Worm (Caenorhabditis elegans) whole organism, L2 larva: ENCODE results near the gene F44A2.3.

Source experiments
- C34F6.9 ChIP-seq: fragments of 150-350 bp; optimal IDR thresholded peaks from 2 replicates; lab custom pipeline; 2014; ENCODE audit warnings: missing biosample characterization, missing genetic modification characterization
- R02D3.7 ChIP-seq: fragments of 150-350 bp; optimal IDR thresholded peaks from 2 replicates; lab custom pipeline; 2014; ENCODE audit warnings: missing biosample characterization, missing genetic modification characterization
- Y55F3AM.14 ChIP-seq: fragments of 200-800 bp; sonication (Bioruptor generic); optimal IDR thresholded peaks from 2 replicates; lab custom pipeline; 2018; ENCODE audit warnings: mild to moderate bottlenecking, missing genetic modification characterization, missing compliant biosample characterization
- ZK546.5 ChIP-seq: sonication (generic microtip); optimal IDR thresholded peaks from 2 replicates; lab custom pipeline; 2017; ENCODE audit warnings: missing biosample characterization, missing genetic modification characterization
- alr-1 ChIP-seq: fragments of 150-350 bp; optimal IDR thresholded peaks from 2 replicates; lab custom pipeline; 2014; ENCODE audit warnings: missing biosample characterization, missing genetic modification characterization
- ama-1 ChIP-seq: fragments of 150-350 bp; optimal IDR thresholded peaks from 2 replicates; lab custom pipeline; 2018; ENCODE audit warnings: inconsistent platforms
- blmp-1 ChIP-seq: sonication (generic microtip); optimal IDR thresholded peaks from 2 replicates; lab custom pipeline; 2017; ENCODE audit warnings: missing genetic modification characterization, mild to moderate bottlenecking, missing compliant biosample characterization, antibody characterized with exemption, moderate library complexity; ENCODE audit not compliant: insufficient read depth
- ceh-82 ChIP-seq: fragments of 150-350 bp; optimal IDR thresholded peaks from 2 replicates; lab custom pipeline; 2014; ENCODE audit warnings: missing biosample characterization, missing genetic modification characterization
- crh-2 ChIP-seq: sonication (generic microtip); optimal IDR thresholded peaks from 2 replicates; lab custom pipeline; 2017; ENCODE audit warnings: missing biosample characterization, missing genetic modification characterization
- dmd-4 ChIP-seq: sonication (generic microtip); optimal IDR thresholded peaks from 2 replicates; lab custom pipeline; 2017; ENCODE audit warnings: missing biosample characterization, missing genetic modification characterization
- egl-27 ChIP-seq: sonication (generic microtip); optimal IDR thresholded peaks from 3 replicates; lab custom pipeline; 2017; ENCODE audit warnings: missing biosample characterization, missing genetic modification reagents, missing genetic modification characterization
- elt-3 ChIP-seq: sonication (generic microtip); optimal IDR thresholded peaks from 2 replicates; lab custom pipeline; 2017; ENCODE audit warnings: missing biosample characterization, missing genetic modification characterization
- fos-1 ChIP-seq: fragments of 150-350 bp; optimal IDR thresholded peaks from 2 replicates; lab custom pipeline; 2014; ENCODE audit warnings: missing biosample characterization, missing genetic modification characterization
- gmeb-1 ChIP-seq: fragments of 150-350 bp; optimal IDR thresholded peaks from 2 replicates; lab custom pipeline; 2014; ENCODE audit warnings: missing biosample characterization, missing genetic modification characterization
- lin-11 ChIP-seq: fragments of 150-350 bp; sonication (generic microtip); optimal IDR thresholded peaks from 2 replicates; lab custom pipeline; 2014; ENCODE audit warnings: missing biosample characterization, missing genetic modification characterization, inconsistent platforms, mixed read lengths
- lin-13 ChIP-seq: fragments of 150-350 bp; optimal IDR thresholded peaks from 2 replicates; lab custom pipeline; 2014; ENCODE audit warnings: missing biosample characterization, missing genetic modification reagents, missing genetic modification characterization
- lin-39 ChIP-seq: fragments of 150-350 bp; optimal IDR thresholded peaks from 2 replicates; lab custom pipeline; 2014; ENCODE audit warnings: missing biosample characterization, missing genetic modification reagents, missing genetic modification characterization
- lsy-2 ChIP-seq, 2 experiments: fragments of 150-350 bp in 1 of 2; sonication (generic microtip) in 1 of 2; optimal IDR thresholded peaks; 2 replicates each; lab custom pipeline; 2014 to 2017; ENCODE audit warnings: missing biosample characterization in 2 of 2, missing genetic modification characterization in 2 of 2
- mbf-1 ChIP-seq: sonication (generic microtip); optimal IDR thresholded peaks from 2 replicates; lab custom pipeline; 2017; ENCODE audit warnings: missing biosample characterization, missing genetic modification characterization
- mdl-1 ChIP-seq, 2 experiments: fragments of 150-350 bp in 1 of 2; sonication (generic microtip) in 1 of 2; optimal IDR thresholded peaks; 2 replicates each; lab custom pipeline; 2017; ENCODE audit warnings: missing biosample characterization in 2 of 2, missing genetic modification characterization in 2 of 2
- nhr-11 ChIP-seq: fragments of 150-350 bp; optimal IDR thresholded peaks from 2 replicates; lab custom pipeline; 2014; ENCODE audit warnings: missing biosample characterization, missing genetic modification characterization
- nhr-12 ChIP-seq: fragments of 150-350 bp; optimal IDR thresholded peaks from 2 replicates; lab custom pipeline; 2014; ENCODE audit warnings: missing biosample characterization, missing genetic modification characterization
- nhr-21 ChIP-seq: fragments of 150-350 bp; optimal IDR thresholded peaks from 2 replicates; lab custom pipeline; 2014; ENCODE audit warnings: missing biosample characterization, missing genetic modification characterization
- nhr-23 ChIP-seq: fragments of 150-350 bp; optimal IDR thresholded peaks from 2 replicates; lab custom pipeline; 2014; ENCODE audit warnings: missing biosample characterization, missing genetic modification reagents, missing genetic modification characterization
- nhr-237 ChIP-seq: fragments of 150-350 bp; optimal IDR thresholded peaks from 2 replicates; lab custom pipeline; 2014; ENCODE audit warnings: missing biosample characterization, missing genetic modification characterization
- nhr-25 ChIP-seq: fragments of 150-350 bp; sonication (generic microtip); optimal IDR thresholded peaks from 3 replicates; lab custom pipeline; 2014; ENCODE audit warnings: missing biosample characterization, missing genetic modification characterization
- nhr-6 ChIP-seq: fragments of 150-350 bp; optimal IDR thresholded peaks from 2 replicates; lab custom pipeline; 2014; ENCODE audit warnings: missing biosample characterization, missing genetic modification characterization
- nhr-77 ChIP-seq: fragments of 150-350 bp; optimal IDR thresholded peaks from 2 replicates; lab custom pipeline; 2014; ENCODE audit warnings: missing biosample characterization, missing genetic modification characterization
- peb-1 ChIP-seq: fragments of 150-350 bp; optimal IDR thresholded peaks from 2 replicates; lab custom pipeline; 2014; ENCODE audit warnings: missing biosample characterization, missing genetic modification characterization
- skn-1 ChIP-seq: sonication (generic microtip); optimal IDR thresholded peaks from 2 replicates; lab custom pipeline; 2017; ENCODE audit warnings: missing biosample characterization, missing genetic modification characterization
- sma-3 ChIP-seq: sonication (generic microtip); optimal IDR thresholded peaks from 2 replicates; lab custom pipeline; 2016; ENCODE audit warnings: missing genetic modification reagents, missing genetic modification characterization, missing compliant biosample characterization
- sma-9 ChIP-seq, 2 experiments: fragments of 150-350 bp in 1 of 2; sonication (generic microtip) in 1 of 2; optimal IDR thresholded peaks; 2 replicates each; lab custom pipeline; 2014 to 2016; ENCODE audit warnings: missing genetic modification characterization in 2 of 2, mild to moderate bottlenecking in 1 of 2, missing biosample characterization in 1 of 2, missing compliant biosample characterization in 1 of 2, missing genetic modification reagents in 1 of 2, moderate library complexity in 1 of 2
- snpc-4 ChIP-seq: fragments of 150-350 bp; optimal IDR thresholded peaks from 2 replicates; lab custom pipeline; 2014; ENCODE audit warnings: missing biosample characterization, missing genetic modification characterization
- unc-55 ChIP-seq: fragments of 150-350 bp; sonication (generic microtip); optimal IDR thresholded peaks from 3 replicates; lab custom pipeline; 2014; ENCODE audit warnings: missing biosample characterization, missing genetic modification reagents, missing genetic modification characterization
- unc-62 ChIP-seq: fragments of 150-350 bp; optimal IDR thresholded peaks from 2 replicates; lab custom pipeline; 2014; ENCODE audit warnings: missing biosample characterization, missing genetic modification reagents, missing genetic modification characterization
- zag-1 ChIP-seq: fragments of 150-350 bp; optimal IDR thresholded peaks from 2 replicates; lab custom pipeline; 2014; ENCODE audit warnings: missing biosample characterization, missing genetic modification characterization
- ztf-4 ChIP-seq: fragments of 150-350 bp; optimal IDR thresholded peaks from 2 replicates; lab custom pipeline; 2014; ENCODE audit warnings: missing biosample characterization, missing genetic modification characterization

The F44A2.3 gene

ce11 chrV:9282110-9282509 is 23.1 kb upstream of the F44A2.3 start, which contains the start of gene hlh-10:
hlh-10 (minus strand) TSS chrV:9282210.
- no peak for TF ChIP-seq zag-1 (tag; lab: Kevin White, UChicago)
- no peak for TF ChIP-seq lin-13 (GFP tag; lab: Kevin White, UChicago)
- TF ChIP-seq ama-1: no peak
- TF ChIP-seq unc-62 (GFP tag; lab: Kevin White, UChicago): no peak
- TF ChIP-seq ceh-82 (tag; lab: Kevin White, UChicago): no peak
- TF ChIP-seq mbf-1 (tag; lab: Kevin White, UChicago): no peak
- no peak for TF ChIP-seq alr-1 (tag; lab: Kevin White, UChicago)
- no peak for TF ChIP-seq ztf-4 (tag; lab: Kevin White, UChicago)
- TF ChIP-seq nhr-6: no peak
- TF ChIP-seq nhr-23 (tag; lab: Kevin White, UChicago): no peak
- TF ChIP-seq gmeb-1 (tag; lab: Kevin White, UChicago): no peak
- TF ChIP-seq sma-9 (GFP tag; optimal IDR thresholded peaks at IDR 0.05; lab: Kevin White, UChicago): no peak
- no peak for TF ChIP-seq sma-9 (tag; optimal IDR thresholded peaks at IDR 0.05; lab: Kevin White, UChicago)
- TF ChIP-seq R02D3.7: no peak
- TF ChIP-seq nhr-77 (tag; lab: Kevin White, UChicago): no peak
- no peak for TF ChIP-seq nhr-12 (tag; lab: Kevin White, UChicago)
- no peak for TF ChIP-seq peb-1
- TF ChIP-seq egl-27 (tag; lab: Kevin White, UChicago): no peak

ce11 chrV:9283452-9283851 is 21.8 kb upstream of the F44A2.3 start:
- TF ChIP-seq blmp-1 (tag; lab: Kevin White, UChicago) (no peak), skn-1 (tag; lab: Kevin White, UChicago) (no peak), sma-3 (no peak), lsy-2 (tag; optimal IDR thresholded peaks at IDR 0.05; lab: Kevin White, UChicago) (no peak), ceh-82 (tag; lab: Kevin White, UChicago) (no peak), mbf-1 (tag; lab: Kevin White, UChicago) (no peak), unc-62 (GFP tag; lab: Kevin White, UChicago) (no peak), ama-1 (no peak), lin-39 (tag; lab: Kevin White, UChicago) (no peak), nhr-25 (tag; lab: Kevin White, UChicago) (no peak), dmd-4 (tag; lab: Kevin White, UChicago) (no peak), unc-55 (GFP tag; lab: Kevin White, UChicago) (no peak), fos-1 (tag; lab: Kevin White, UChicago) (no peak), alr-1 (tag; lab: Kevin White, UChicago) (no peak)

- TF ChIP-seq peb-1: peak; percentile 17
- no peak for TF ChIP-seq lsy-2 (tag; optimal IDR thresholded peaks at IDR 0.05; lab: Kevin White, UChicago)
- TF ChIP-seq nhr-11 (tag; lab: Kevin White, UChicago): no peak
- TF ChIP-seq, all 48 proteins: peak for 1
Measured at ce11 chrV:9287460-9287859, 17.8 kb upstream of the F44A2.3 start, which contains the start of gene lron-2. lron-2 (minus strand) TSS chrV:9287560.

ce11 chrV:9291919-9292318 is 13.3 kb upstream of the F44A2.3 start, which contains the start of gene ZK682.7:
ZK682.7 (minus strand) TSS chrV:9292165.
- no peak for TF ChIP-seq snpc-4
- TF ChIP-seq ama-1: no peak
- TF ChIP-seq crh-2 (tag; lab: Kevin White, UChicago): no peak
- TF ChIP-seq C34F6.9 (tag; lab: Kevin White, UChicago): no peak
- no peak for TF ChIP-seq nhr-77 (tag; lab: Kevin White, UChicago)
- no peak for TF ChIP-seq lin-13 (GFP tag; lab: Kevin White, UChicago)
- no peak for TF ChIP-seq ztf-4 (tag; lab: Kevin White, UChicago)
- TF ChIP-seq nhr-11 (tag; lab: Kevin White, UChicago): no peak
- TF ChIP-seq elt-3 (tag; lab: Kevin White, UChicago): no peak

ce11 chrV:9293359-9293758 is 11.9 kb upstream of the F44A2.3 start:
- TF ChIP-seq blmp-1 (tag; lab: Kevin White, UChicago) (no peak), unc-55 (GFP tag; lab: Kevin White, UChicago) (peak; percentile 29), snpc-4 (no peak), peb-1 (no peak), ZK546.5 (no peak), lin-11 (tag; lab: Kevin White, UChicago) (peak; percentile 28), zag-1 (tag; lab: Kevin White, UChicago) (peak; percentile 17), R02D3.7 (no peak), skn-1 (tag; lab: Kevin White, UChicago) (no peak), crh-2 (tag; lab: Kevin White, UChicago) (no peak), ama-1 (no peak), egl-27 (tag; lab: Kevin White, UChicago) (no peak), Y55F3AM.14 (GFP tag; lab: Kevin White, UChicago) (no peak), nhr-237 (tag; lab: Kevin White, UChicago) (no peak), mdl-1 (tag; optimal IDR thresholded peaks at IDR 0.05; lab: Kevin White, UChicago) (no peak), nhr-21 (tag; lab: Kevin White, UChicago) (peak; percentile 3), nhr-6 (no peak), alr-1 (tag; lab: Kevin White, UChicago) (no peak), nhr-25 (tag; lab: Kevin White, UChicago) (no peak), lin-39 (tag; lab: Kevin White, UChicago) (no peak)
